Worm (Caenorhabditis elegans): Measurements from ENCODE around the gene hrg-9.
A peak's percentile ranks its signal among the peaks of the same experiment; 100 is the strongest.

Gene hrg-9

DNA sequence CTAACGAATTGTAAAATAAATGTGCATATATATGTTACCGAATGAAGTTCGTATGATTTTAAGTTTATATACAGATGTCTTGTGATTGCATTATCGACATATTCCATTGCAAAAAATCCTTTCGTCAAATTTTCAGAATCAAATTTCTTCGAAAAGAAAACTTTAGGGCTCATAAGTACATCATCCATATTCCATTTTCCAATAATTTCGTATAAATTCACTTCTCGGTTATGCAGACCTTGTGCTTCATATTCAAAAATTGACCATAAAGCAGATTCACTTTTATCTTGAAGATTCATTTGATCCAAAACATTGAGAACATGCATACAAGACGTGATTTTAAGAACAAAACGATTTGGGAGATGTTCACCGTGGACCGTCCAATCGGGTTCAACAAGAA, 19.7 kb downstream of the hrg-9 start:
- peak in 1 of 2 experiments; percentile 92 for TF ChIP-seq unc-62 (GFP tag; optimal IDR thresholded peaks at IDR 0.05 in 1 of 2)
- TF ChIP-seq unc-62 (tag; optimal IDR thresholded peaks at IDR 0.05): no peak
- TF ChIP-seq tag-97 (GFP tag; IDR thresholded peaks at IDR 0.05): no peak
- no peak for TF ChIP-seq madf-9 (GFP tag; conservative IDR thresholded peaks at IDR 0.05)

DNA sequence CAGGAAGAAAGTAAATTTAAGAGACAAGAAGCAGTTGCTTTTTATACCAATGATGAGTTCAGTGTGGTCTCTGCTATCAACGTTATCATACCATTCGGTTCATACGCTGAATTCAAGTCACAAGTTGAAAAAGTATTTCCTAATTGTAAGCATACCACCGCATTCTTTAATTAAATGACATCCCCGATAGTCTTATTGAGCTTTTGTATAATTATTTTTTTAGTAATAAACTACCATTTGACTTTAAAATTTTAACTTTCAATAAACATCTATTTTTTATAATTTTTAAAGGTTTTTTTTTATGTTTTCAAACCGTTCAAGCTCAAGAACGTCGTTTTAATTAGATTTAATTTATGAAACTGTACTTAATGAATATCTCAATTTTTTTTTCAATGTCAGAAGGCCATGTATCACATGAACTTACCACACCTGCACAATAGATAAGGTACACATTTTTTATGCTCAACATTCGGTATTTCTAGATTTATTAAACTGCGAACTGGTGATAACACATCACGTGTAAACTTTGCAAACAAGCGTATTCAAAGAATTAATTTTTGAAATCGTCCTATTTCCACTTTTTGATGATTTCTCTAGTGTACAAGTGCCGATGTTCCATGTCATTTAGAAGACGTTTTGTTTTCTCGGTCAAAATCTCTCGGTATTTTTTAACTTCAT, 21.2 kb downstream of the hrg-9 start, which contains the start of gene T16G1.4:
T16G1.4 (minus strand) TSS at position 51 of the 678 bp plus-strand sequence.
- TF ChIP-seq hlh-30 (tag; optimal IDR thresholded peaks at IDR 0.05; ENCODE audit: insufficient read depth) (peak; percentile 46), F37D6.2 (tag; optimal IDR thresholded peaks at IDR 0.05) (no peak), ceh-20 (GFP tag; IDR thresholded peaks at IDR 0.05) (no peak), mxl-2 (GFP tag; conservative IDR thresholded peaks at IDR 0.05) (no peak), set-16 (GFP tag; IDR thresholded peaks at IDR 0.05) (no peak), lin-1 (GFP tag; IDR thresholded peaks at IDR 0.05) (no peak), daf-16 (GFP tag; optimal IDR thresholded peaks at IDR 0.05) (no peak), daf-16 (tag; optimal IDR thresholded peaks at IDR 0.05) (peak; percentile 51), zfp-3 (GFP tag; conservative IDR thresholded peaks at IDR 0.05) (no peak), snpc-1.2 (GFP tag; IDR thresholded peaks at IDR 0.05) (no peak), ceh-32 (tag; optimal IDR thresholded peaks at IDR 0.05; ENCODE audit: poor library complexity) (no peak), egl-27 (tag; optimal IDR thresholded peaks at IDR 0.05) (no peak), aly-2 (tag; optimal IDR thresholded peaks at IDR 0.05) (no peak), ceh-28 (tag; optimal IDR thresholded peaks at IDR 0.05) (no peak), lin-15B (tag; optimal IDR thresholded peaks at IDR 0.05) (no peak), dmd-8 (GFP tag; IDR thresholded peaks at IDR 0.05) (no peak), daf-12 (tag; optimal IDR thresholded peaks at IDR 0.05) (no peak), Y5F2A.4 (GFP tag; optimal IDR thresholded peaks at IDR 0.05) (no peak), aha-1 (tag) (no peak), nhr-28 (tag; optimal IDR thresholded peaks at IDR 0.05) (peak; percentile 11)

- no peak for TF ChIP-seq ztf-7 (tag; optimal IDR thresholded peaks at IDR 0.05)
- TF ChIP-seq ces-1 (GFP tag; optimal IDR thresholded peaks at IDR 0.05): no peak
- TF ChIP-seq nhr-77 (tag; optimal IDR thresholded peaks at IDR 0.05): peak; percentile 36
- TF ChIP-seq nhr-28 (tag; optimal IDR thresholded peaks at IDR 0.05): peak; percentile 58
- no peak for TF ChIP-seq rbr-2 (tag; optimal IDR thresholded peaks at IDR 0.05)
- no peak for TF ChIP-seq zip-11 (GFP tag; IDR thresholded peaks at IDR 0.05)
- TF ChIP-seq saeg-2 (GFP tag; IDR thresholded peaks at IDR 0.05): no peak
- TF ChIP-seq Y75B8A.6 (GFP tag; IDR thresholded peaks at IDR 0.05): no peak
- TF ChIP-seq nhr-102 (tag; optimal IDR thresholded peaks at IDR 0.05): no peak
- no peak for TF ChIP-seq lin-39 (tag; optimal IDR thresholded peaks at IDR 0.05)
- TF ChIP-seq dmd-6 (GFP tag; IDR thresholded peaks at IDR 0.05): 0 out of 2 replicates have a peak, but pooled peaks have one; percentile 23
- TF ChIP-seq daf-16 (GFP tag; optimal IDR thresholded peaks at IDR 0.05): no peak
- TF ChIP-seq daf-16 (tag; optimal IDR thresholded peaks at IDR 0.05): peak; percentile 76
- peak; percentile 40 for TF ChIP-seq pqm-1 (tag; optimal IDR thresholded peaks at IDR 0.05)
- no peak for TF ChIP-seq dve-1 (tag; optimal IDR thresholded peaks at IDR 0.05; ENCODE audit: insufficient read depth)
- TF ChIP-seq dmd-8 (GFP tag; IDR thresholded peaks at IDR 0.05): no peak
- TF ChIP-seq mxl-2 (GFP tag; conservative IDR thresholded peaks at IDR 0.05): no peak
- TF ChIP-seq spr-1 (tag; optimal IDR thresholded peaks at IDR 0.05): no peak
- TF ChIP-seq zip-2 (tag; optimal IDR thresholded peaks at IDR 0.05): peak; percentile 88
- no peak for TF ChIP-seq ztf-11 (tag; optimal IDR thresholded peaks at IDR 0.05)
- no peak for TF ChIP-seq lir-3 (tag; optimal IDR thresholded peaks at IDR 0.05)
These were observed 23.7 kb downstream of the hrg-9 start, which contains the start of gene T16G1.5 for ce11 chrV:12939434-12939833. Gene T16G1.5 (minus strand): TSS chrV:12939552.
